Fruit fly (Drosophila melanogaster): ENCODE results near the gene CG6204.

Gene CG6204

dm6 chr3R:24186188-24186587 lies 7.4 kb upstream of the CG6204 start, which contains the start of gene mora (continued):
- TF ChIP-seq fd64A (GFP tag; optimal IDR thresholded peaks at IDR 0.05) (no peak), klu (GFP tag; IDR thresholded peaks at IDR 0.05) (no peak), CG18599 (GFP tag; optimal IDR thresholded peaks at IDR 0.05) (no peak), CG10979 (tag; optimal IDR thresholded peaks at IDR 0.05) (no peak), BEAF-32 (GFP tag; optimal IDR thresholded peaks at IDR 0.05) (peak; percentile 47), Sin3A (optimal IDR thresholded peaks at IDR 0.05) (peak; percentile 40), ase (GFP tag; IDR thresholded peaks at IDR 0.05) (no peak), Ssrp (tag; optimal IDR thresholded peaks at IDR 0.05) (no peak), unc-4 (GFP tag; IDR thresholded peaks at IDR 0.05; ENCODE audit: partially characterized antibody) (peak; percentile 16; the same call in 1 of the 2 replicates), Doc2 (GFP tag; IDR thresholded peaks at IDR 0.05) (no peak), Awh (GFP tag; IDR thresholded peaks at IDR 0.05) (no peak), CG6791 (GFP tag; IDR thresholded peaks at IDR 0.05; ENCODE audit: partially characterized antibody) (no peak), CG13775 (GFP tag; optimal IDR thresholded peaks at IDR 0.05) (no peak), dati (GFP tag; IDR thresholded peaks at IDR 0.05) (no peak), Sry-δ (GFP tag; optimal IDR thresholded peaks at IDR 0.05) (peak; percentile 12), dmrt99B (tag; optimal IDR thresholded peaks at IDR 0.05) (no peak), bigmax (GFP tag; optimal IDR thresholded peaks at IDR 0.05) (peak; percentile 13), CG15601 (tag; optimal IDR thresholded peaks at IDR 0.05) (no peak), Sox100B (GFP tag; optimal IDR thresholded peaks at IDR 0.05) (no peak), al (GFP tag; IDR thresholded peaks at IDR 0.05) (no peak), seq (GFP tag; IDR thresholded peaks at IDR 0.05) (no peak), chm (GFP tag; IDR thresholded peaks at IDR 0.05) (no peak), Aef1 (GFP tag; IDR thresholded peaks at IDR 0.05) (no peak), phol (tag; optimal IDR thresholded peaks at IDR 0.05) (peak; percentile 15), CG8765 (GFP tag; IDR thresholded peaks at IDR 0.05) (no peak), NK7.1 (GFP tag; optimal IDR thresholded peaks at IDR 0.05) (no peak), CG31441 (GFP tag; IDR thresholded peaks at IDR 0.05) (no peak), crol (GFP tag; IDR thresholded peaks at IDR 0.05) (0 out of 2 replicates have a peak, but pooled peaks have one; percentile 32), H15 (GFP tag; IDR thresholded peaks at IDR 0.05) (no peak), CG8388 (GFP tag; optimal IDR thresholded peaks at IDR 0.05) (no peak), CG3407 (GFP tag; optimal IDR thresholded peaks at IDR 0.05) (no peak), HLH3B (GFP tag; IDR thresholded peaks at IDR 0.05) (no peak), Dp (GFP tag; optimal IDR thresholded peaks at IDR 0.05) (peak; percentile 93), CG17385 (GFP tag; optimal IDR thresholded peaks at IDR 0.05) (no peak), Six4 (GFP tag; optimal IDR thresholded peaks at IDR 0.05) (no peak), CG11696 (GFP tag; IDR thresholded peaks at IDR 0.05) (no peak), CG9727 (GFP tag; optimal IDR thresholded peaks at IDR 0.05) (no peak), crp (GFP tag; optimal IDR thresholded peaks at IDR 0.05) (peak in 1 of 2 experiments; percentile 69), CG34376 (GFP tag; optimal IDR thresholded peaks at IDR 0.05) (no peak), CG12155 (GFP tag; optimal IDR thresholded peaks at IDR 0.05) (no peak), stwl (tag; optimal IDR thresholded peaks at IDR 0.05) (peak; percentile 39), zen2 (GFP tag; IDR thresholded peaks at IDR 0.05; ENCODE audit: partially characterized antibody) (no peak), wek (GFP tag; optimal IDR thresholded peaks at IDR 0.05) (peak; percentile 11), vvl (GFP tag; IDR thresholded peaks at IDR 0.05) (no peak), CG15011 (GFP tag; optimal IDR thresholded peaks at IDR 0.05) (no peak), da (GFP tag; optimal IDR thresholded peaks at IDR 0.05) (no peak), CG17912 (GFP tag; optimal IDR thresholded peaks at IDR 0.05) (no peak), pzg (GFP tag; optimal IDR thresholded peaks at IDR 0.05) (peak; percentile 65), CG9609 (GFP tag; optimal IDR thresholded peaks at IDR 0.05) (no peak), Adf1 (GFP tag; IDR thresholded peaks at IDR 0.05) (no peak), Hr51 (GFP tag; optimal IDR thresholded peaks at IDR 0.05) (no peak)
